Worm (Caenorhabditis elegans) whole organism, young adult: Measurements from ENCODE around the gene cdh-3.

Experiments
- B0261.1 ChIP-seq: sonication (generic microtip); optimal IDR thresholded peaks from 2 replicates; lab custom pipeline; 2016; ENCODE audit warnings: mild to moderate bottlenecking, missing genetic modification characterization, moderate library complexity, missing compliant biosample characterization
- C06A6.2 ChIP-seq: fragments of 200-800 bp; sonication (Bioruptor generic); conservative IDR thresholded peaks from 2 replicates; pipeline ENCODE4 v1.3.6; 2022; ENCODE audit warnings: missing genetic modification characterization, missing compliant biosample characterization
- F22D6.2 ChIP-seq: sonication (generic microtip); optimal IDR thresholded peaks from 2 replicates; lab custom pipeline; 2016; ENCODE audit warnings: mild to moderate bottlenecking, missing genetic modification characterization, missing compliant biosample characterization
- F39B2.1 ChIP-seq: fragments of 200-800 bp; sonication (Bioruptor generic); IDR thresholded peaks from 2 replicates; pipeline ENCODE4 v1.3.6; 2022; ENCODE audit warnings: missing genetic modification reagents, missing genetic modification characterization, missing compliant biosample characterization
- F52B5.7 ChIP-seq: sonication (generic microtip); optimal IDR thresholded peaks from 2 replicates; lab custom pipeline; 2016; ENCODE audit warnings: mild to moderate bottlenecking, missing genetic modification characterization, missing compliant biosample characterization
- F55B11.4 ChIP-seq: sonication (generic microtip); optimal IDR thresholded peaks from 2 replicates; lab custom pipeline; 2016; ENCODE audit warnings: missing compliant biosample characterization, missing genetic modification characterization, borderline replicate concordance; ENCODE audit not compliant: insufficient read depth
- K12H6.12 ChIP-seq: fragments of 200-800 bp; sonication (Bioruptor generic); optimal IDR thresholded peaks from 2 replicates; lab custom pipeline; 2018; ENCODE audit warnings: mild to moderate bottlenecking, missing genetic modification characterization, missing compliant biosample characterization
- T26A5.8 ChIP-seq: sonication (generic microtip); optimal IDR thresholded peaks from 2 replicates; lab custom pipeline; 2016; ENCODE audit warnings: missing genetic modification characterization, missing compliant biosample characterization
- ama-1 ChIP-seq, 3 experiments: fragments of 150-350 bp in 1 of 3; sonication (generic microtip) in 2 of 3; optimal IDR thresholded peaks; 2 replicates each; lab custom pipeline; 2014 to 2018; ENCODE audit warnings: missing biosample characterization in 2 of 3, missing genetic modification characterization in 2 of 3, missing genetic modification reagents in 2 of 3
- aptf-3 ChIP-seq: fragments of 200-800 bp; sonication (Bioruptor generic); IDR thresholded peaks from 2 replicates; pipeline ENCODE4 v1.3.6; 2022; ENCODE audit warnings: missing genetic modification characterization, missing compliant biosample characterization
- athp-1 ChIP-seq: sonication (generic microtip); optimal IDR thresholded peaks from 2 replicates; lab custom pipeline; 2017; ENCODE audit warnings: mild to moderate bottlenecking, missing genetic modification characterization, missing compliant biosample characterization
- attf-3 ChIP-seq: fragments of 200-800 bp; sonication (Bioruptor generic); conservative IDR thresholded peaks from 2 replicates; pipeline ENCODE4 v1.3.6; 2022; ENCODE audit warnings: missing genetic modification reagents, missing genetic modification characterization, missing compliant biosample characterization
- cebp-1 ChIP-seq, 2 experiments: fragments of 200-800 bp in 1 of 2; sonication (Bioruptor generic) in 1 of 2; sonication (generic microtip) in 1 of 2; IDR thresholded peaks in 1 of 2; optimal IDR thresholded peaks in 1 of 2; 2 replicates each; pipeline versions ENCODE4 v1.3.6 to Lab custom; 2017 to 2022; ENCODE audit warnings: missing compliant biosample characterization in 2 of 2, missing genetic modification characterization in 2 of 2, mild to moderate bottlenecking in 1 of 2, missing genetic modification reagents in 1 of 2, moderate library complexity in 1 of 2
- cebp-2 ChIP-seq: fragments of 200-800 bp; sonication (Bioruptor generic); IDR thresholded peaks from 2 replicates; pipeline ENCODE4 v1.3.6; 2022; ENCODE audit warnings: missing genetic modification characterization, missing compliant biosample characterization
- ceh-58 ChIP-seq: fragments of 200-800 bp; sonication (Bioruptor generic); IDR thresholded peaks from 2 replicates; pipeline ENCODE4 v1.3.6; 2022; ENCODE audit warnings: missing genetic modification characterization, missing compliant biosample characterization
- ceh-91 ChIP-seq: fragments of 200-800 bp; sonication (Bioruptor generic); IDR thresholded peaks from 2 replicates; pipeline ENCODE4 v1.3.6; 2022; ENCODE audit warnings: missing genetic modification reagents, missing genetic modification characterization, missing compliant biosample characterization
- die-1 ChIP-seq: sonication (generic microtip); optimal IDR thresholded peaks from 2 replicates; lab custom pipeline; 2016; ENCODE audit warnings: missing genotype, mild to moderate bottlenecking, missing genetic modification characterization, missing compliant biosample characterization
- egl-44 ChIP-seq: fragments of 200-800 bp; sonication (Bioruptor generic); IDR thresholded peaks from 2 replicates; pipeline ENCODE4 v1.3.6; 2022; ENCODE audit warnings: missing genetic modification reagents, missing genetic modification characterization, missing compliant biosample characterization
- ets-4 ChIP-seq: fragments of 200-800 bp; sonication (Bioruptor generic); optimal IDR thresholded peaks from 2 replicates; lab custom pipeline; 2018; ENCODE audit warnings: mild to moderate bottlenecking, missing genetic modification characterization, missing compliant biosample characterization
- gei-17 ChIP-seq: fragments of 200-800 bp; sonication (Bioruptor generic); optimal IDR thresholded peaks from 2 replicates; lab custom pipeline; 2018; ENCODE audit warnings: mild to moderate bottlenecking, missing genetic modification characterization, missing compliant biosample characterization
- hlh-26 ChIP-seq: fragments of 200-800 bp; sonication (Bioruptor generic); conservative IDR thresholded peaks from 2 replicates; pipeline ENCODE4 v1.3.6; 2022; ENCODE audit warnings: missing genetic modification reagents, missing genetic modification characterization, missing compliant biosample characterization
- lag-1 ChIP-seq: fragments of 200-800 bp; sonication (Bioruptor generic); IDR thresholded peaks from 2 replicates; pipeline ENCODE4 v1.3.6; 2022; ENCODE audit warnings: missing genetic modification reagents, missing genetic modification characterization, missing compliant biosample characterization
- let-526 ChIP-seq: fragments of 200-800 bp; sonication (Bioruptor generic); IDR thresholded peaks from 2 replicates; pipeline ENCODE4 v1.3.6; 2022; ENCODE audit warnings: missing genetic modification reagents, missing genetic modification characterization, missing compliant biosample characterization
- lin-35 ChIP-seq, 3 experiments: fragments of 150-350 bp in 2 of 3; sonication (generic microtip) in 1 of 3; optimal IDR thresholded peaks; 2 replicates each; lab custom pipeline; 2014 to 2018; ENCODE audit warnings: missing biosample characterization in 3 of 3, missing genetic modification characterization in 3 of 3, missing genetic modification reagents in 3 of 3
- madf-6 ChIP-seq: fragments of 200-800 bp; sonication (Bioruptor generic); IDR thresholded peaks from 2 replicates; pipeline ENCODE4 v1.3.6; 2022; ENCODE audit warnings: missing genetic modification reagents, missing genetic modification characterization, missing compliant biosample characterization
- mcd-1 ChIP-seq: fragments of 200-800 bp; sonication (Bioruptor generic); IDR thresholded peaks from 2 replicates; pipeline ENCODE4 v1.3.6; 2022; ENCODE audit warnings: missing genetic modification reagents, missing genetic modification characterization, missing compliant biosample characterization
- mel-28 ChIP-seq: sonication (generic microtip); optimal IDR thresholded peaks from 2 replicates; lab custom pipeline; 2016; ENCODE audit warnings: borderline replicate concordance, mild to moderate bottlenecking, missing genetic modification characterization, missing compliant biosample characterization
- mes-4 ChIP-seq: sonication (generic microtip); optimal IDR thresholded peaks from 2 replicates; lab custom pipeline; 2016; ENCODE audit warnings: missing genotype, missing genetic modification characterization, missing compliant biosample characterization
- nfya-1 ChIP-seq: sonication (generic microtip); optimal IDR thresholded peaks from 2 replicates; lab custom pipeline; 2017; ENCODE audit warnings: antibody characterized with exemption, missing compliant biosample characterization, missing genetic modification characterization, borderline replicate concordance; ENCODE audit not compliant: insufficient read depth
- nfya-2 ChIP-seq: fragments of 200-800 bp; sonication (Bioruptor generic); IDR thresholded peaks from 2 replicates; pipeline ENCODE4 v1.3.6; 2022; ENCODE audit warnings: missing genetic modification reagents, missing genetic modification characterization, missing compliant biosample characterization
- nhr-120 ChIP-seq: fragments of 200-800 bp; sonication (Bioruptor generic); IDR thresholded peaks from 2 replicates; pipeline ENCODE4 v1.3.6; 2022; ENCODE audit warnings: missing genetic modification characterization, missing compliant biosample characterization
- nhr-179 ChIP-seq: sonication (generic microtip); optimal IDR thresholded peaks from 2 replicates; lab custom pipeline; 2016; ENCODE audit warnings: mild to moderate bottlenecking, missing genetic modification characterization, missing compliant biosample characterization
- nhr-80 ChIP-seq: sonication (generic microtip); optimal IDR thresholded peaks from 2 replicates; lab custom pipeline; 2016; ENCODE audit warnings: missing genetic modification characterization, missing compliant biosample characterization
- nhr-90 ChIP-seq: sonication (generic microtip); optimal IDR thresholded peaks from 2 replicates; lab custom pipeline; 2016; ENCODE audit warnings: missing genotype, mild to moderate bottlenecking, missing genetic modification characterization, missing compliant biosample characterization
- snpc-1.3 ChIP-seq: sonication (generic microtip); optimal IDR thresholded peaks from 2 replicates; lab custom pipeline; 2017; ENCODE audit warnings: missing genetic modification characterization, mild to moderate bottlenecking, missing compliant biosample characterization, antibody characterized with exemption, moderate library complexity, missing genotype, missing genetic modification reagents; ENCODE audit not compliant: insufficient read depth
- snpc-3.4 ChIP-seq: sonication (generic microtip); optimal IDR thresholded peaks from 2 replicates; lab custom pipeline; 2017; ENCODE audit warnings: missing genetic modification characterization, mild to moderate bottlenecking, missing compliant biosample characterization, antibody characterized with exemption, moderate library complexity, missing genotype, missing genetic modification reagents
- somi-1 ChIP-seq: fragments of 200-800 bp; sonication (Bioruptor generic); optimal IDR thresholded peaks from 2 replicates; lab custom pipeline; 2018; ENCODE audit warnings: mild to moderate bottlenecking, missing genetic modification characterization, missing compliant biosample characterization
- sptf-2 ChIP-seq: fragments of 200-800 bp; sonication (Bioruptor generic); optimal IDR thresholded peaks from 2 replicates; lab custom pipeline; 2018; ENCODE audit warnings: mild to moderate bottlenecking, missing genetic modification characterization, missing compliant biosample characterization
- tlf-1 ChIP-seq: fragments of 200-800 bp; sonication (Bioruptor generic); optimal IDR thresholded peaks from 2 replicates; lab custom pipeline; 2018; ENCODE audit warnings: mild to moderate bottlenecking, missing genetic modification characterization, missing compliant biosample characterization
- unc-130 ChIP-seq: sonication (generic microtip); optimal IDR thresholded peaks from 2 replicates; lab custom pipeline; 2016; ENCODE audit warnings: missing genetic modification reagents, missing genetic modification characterization, missing compliant biosample characterization
- ztf-18 ChIP-seq: sonication (generic microtip); optimal IDR thresholded peaks from 2 replicates; lab custom pipeline; 2016; ENCODE audit warnings: missing genotype, mild to moderate bottlenecking, missing genetic modification characterization, missing compliant biosample characterization

cdh-3 gene

DNA sequence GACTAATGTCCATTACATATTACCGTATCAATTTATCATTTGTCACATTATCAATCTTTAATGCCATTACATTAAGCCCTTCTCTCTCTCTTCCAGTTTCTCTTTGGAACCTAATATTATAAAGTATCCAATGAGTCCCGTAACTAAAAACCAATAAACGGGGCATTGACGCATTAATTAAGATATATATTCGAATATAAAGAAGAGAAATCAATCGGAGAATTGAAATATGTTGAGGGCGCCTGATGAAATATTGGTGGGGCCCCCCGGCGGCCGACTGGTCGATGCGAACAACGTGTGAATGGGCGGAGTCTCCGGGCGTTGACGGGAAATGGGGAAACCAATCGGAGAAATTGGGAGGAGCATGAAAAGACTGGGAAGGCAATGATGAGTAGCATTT lies 30.0 kb upstream of the cdh-3 start:
- TF ChIP-seq madf-6 (GFP tag; lab: Robert Waterston, UW) (no peak), F39B2.1 (GFP tag; lab: Robert Waterston, UW) (no peak), tlf-1 (GFP tag; lab: Kevin White, UChicago) (no peak), snpc-3.4 (tag; lab: Kevin White, UChicago) (no peak), gei-17 (GFP tag; lab: Kevin White, UChicago) (no peak), snpc-1.3 (tag; lab: Kevin White, UChicago) (no peak), nhr-90 (no peak), die-1 (no peak), F22D6.2 (tag; lab: Kevin White, UChicago) (no peak), mel-28 (tag; lab: Kevin White, UChicago) (no peak), nhr-120 (GFP tag; lab: Robert Waterston, UW) (no peak), cebp-1 (GFP tag; IDR thresholded peaks at IDR 0.05; lab: Robert Waterston, UW) (no peak), cebp-1 (tag; optimal IDR thresholded peaks at IDR 0.05; lab: Kevin White, UChicago) (no peak)

DNA sequence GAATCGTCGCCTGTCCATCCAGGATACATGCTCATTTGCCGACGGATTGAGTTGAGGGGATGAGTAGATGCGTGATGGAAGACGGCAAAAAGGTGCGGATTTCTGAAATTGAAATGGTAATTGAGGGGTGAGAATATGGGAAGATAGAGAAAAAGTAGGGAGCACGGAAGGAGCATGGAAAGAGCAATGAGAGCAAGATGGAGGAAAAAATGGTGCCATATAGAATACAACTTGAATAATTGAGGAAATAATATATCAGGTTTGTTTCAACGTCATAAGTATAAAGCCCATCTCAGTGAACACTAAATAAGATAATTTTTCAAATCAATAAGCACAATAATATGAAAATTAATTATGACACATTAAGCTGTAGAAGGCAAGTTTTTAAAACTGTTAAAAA lies 29.1 kb upstream of the cdh-3 start, which contains the start of gene mab-5:
Gene mab-5 (minus strand): TSS at position 101 of the 400 bp plus-strand sequence.
- TF ChIP-seq F52B5.7 (no peak), K12H6.12 (tag; lab: Kevin White, UChicago) (no peak), mcd-1 (no peak), die-1 (no peak), attf-3 (GFP tag; lab: Robert Waterston, UW) (no peak), nfya-2 (GFP tag; lab: Robert Waterston, UW) (no peak), B0261.1 (no peak), madf-6 (GFP tag; lab: Robert Waterston, UW) (no peak), snpc-3.4 (tag; lab: Kevin White, UChicago) (no peak), F22D6.2 (tag; lab: Kevin White, UChicago) (no peak), T26A5.8 (tag; lab: Kevin White, UChicago) (no peak), ztf-18 (no peak), ceh-58 (GFP tag; lab: Robert Waterston, UW) (no peak), hlh-26 (GFP tag; lab: Robert Waterston, UW) (no peak), mel-28 (tag; lab: Kevin White, UChicago) (no peak), ets-4 (no peak), ama-1 (optimal IDR thresholded peaks at IDR 0.05; lab: Kevin White, UChicago) (no peak), ama-1 (GFP tag; optimal IDR thresholded peaks at IDR 0.05; lab: Kevin White, UChicago) (no peak)

DNA sequence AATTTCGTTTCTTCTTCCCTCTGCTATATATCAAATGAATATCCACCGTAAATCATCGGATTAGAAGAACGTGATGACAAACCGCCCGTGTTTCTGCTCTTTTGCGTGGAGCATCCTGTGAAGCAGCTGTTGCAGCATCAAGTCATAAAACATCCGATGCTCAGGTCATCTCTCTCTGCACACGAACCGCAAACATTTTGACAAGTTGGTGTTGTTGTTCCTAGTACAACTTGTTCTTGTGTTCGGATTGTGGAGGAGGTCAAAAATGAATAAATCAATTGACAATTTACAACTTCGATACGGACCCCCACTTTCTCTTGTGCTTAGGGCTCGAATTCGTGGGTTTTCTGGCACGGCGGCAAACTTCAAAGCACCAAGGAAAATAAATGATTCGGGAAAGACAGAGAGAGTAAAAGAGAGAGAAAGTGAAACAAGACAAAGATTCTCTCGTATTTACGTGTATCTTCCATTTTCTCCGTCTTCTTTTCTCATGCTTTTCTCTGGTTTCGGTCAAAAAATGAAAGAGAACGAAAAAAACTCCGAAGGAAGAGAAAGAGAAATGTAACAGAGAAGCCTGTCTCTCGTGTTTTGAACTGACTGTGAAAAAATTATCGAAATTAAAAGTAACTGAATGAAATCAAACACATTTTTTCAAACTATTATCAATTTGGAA lies 26.5 kb upstream of the cdh-3 start:
- TF ChIP-seq unc-130 (no peak), egl-44 (GFP tag; lab: Robert Waterston, UW) (no peak), cebp-2 (no peak), nfya-1 (tag; lab: Kevin White, UChicago) (no peak), mel-28 (tag; lab: Kevin White, UChicago) (no peak), sptf-2 (GFP tag; lab: Kevin White, UChicago) (no peak), athp-1 (tag; lab: Kevin White, UChicago) (no peak), ceh-91 (no peak), nhr-80 (no peak), aptf-3 (GFP tag; lab: Robert Waterston, UW) (no peak), C06A6.2 (GFP tag; lab: Robert Waterston, UW) (no peak), nhr-179 (tag; lab: Kevin White, UChicago) (no peak), lin-35 (GFP tag; optimal IDR thresholded peaks at IDR 0.05; lab: Kevin White, UChicago) (no peak), mes-4 (tag; lab: Kevin White, UChicago) (no peak), nhr-120 (GFP tag; lab: Robert Waterston, UW) (no peak), let-526 (GFP tag; lab: Robert Waterston, UW) (no peak), somi-1 (GFP tag; lab: Kevin White, UChicago) (no peak), T26A5.8 (tag; lab: Kevin White, UChicago) (no peak), lag-1 (no peak), F55B11.4 (tag; lab: Kevin White, UChicago) (no peak)
